Worm (Caenorhabditis elegans): ENCODE measurements around the gene ragc-1.

ragc-1 gene

ce11 chrIV:11650344-11650743 is 45.6 kb upstream of the ragc-1 start:
- TF ChIP-seq lin-40 (tag; optimal IDR thresholded peaks at IDR 0.05) (no peak), F33H1.4 (GFP tag; IDR thresholded peaks at IDR 0.05) (no peak), unc-62 (GFP tag; optimal IDR thresholded peaks at IDR 0.05) (no peak), nfyb-1 (GFP tag; IDR thresholded peaks at IDR 0.05) (0 out of 2 replicates have a peak, but pooled peaks have one; percentile 15)

DNA sequence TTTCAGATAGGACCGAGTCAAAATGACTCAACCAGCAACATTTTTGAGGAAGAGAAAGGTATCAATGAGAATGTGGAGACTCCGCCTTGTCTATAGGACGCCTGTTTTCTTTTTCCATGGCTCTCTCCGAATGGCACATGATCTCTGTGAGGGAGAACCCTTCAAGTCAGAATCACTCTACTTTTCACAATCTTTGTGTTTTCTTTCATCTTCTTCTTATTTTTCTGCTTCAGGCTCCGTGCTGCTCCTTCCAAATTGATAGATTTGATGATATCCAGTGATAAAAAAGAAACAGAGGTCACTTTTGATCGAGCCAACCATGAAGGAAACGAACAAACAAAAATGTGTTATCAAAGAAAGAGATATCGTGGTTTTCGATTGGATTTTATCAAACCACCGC is 44.3 kb upstream of the ragc-1 start, which contains the start of gene ZK809.8:
Gene ZK809.8, minus strand, starts transcription at position 34 of the 400 bp plus-strand sequence.
- TF ChIP-seq K11D2.4 (GFP tag; IDR thresholded peaks at IDR 0.05) = no peak

- TF ChIP-seq egl-18 (GFP tag; IDR thresholded peaks at IDR 0.05) (no peak), dpl-1 (GFP tag; optimal IDR thresholded peaks at IDR 0.05) (no peak)
These were observed 42.2 kb upstream of the ragc-1 start for ce11 chrIV:11646908-11647307.

ce11 chrIV:11645354-11645753 is 40.6 kb upstream of the ragc-1 start:
- TF ChIP-seq zim-3 (tag; optimal IDR thresholded peaks at IDR 0.05) (no peak), lir-1 (GFP tag; conservative IDR thresholded peaks at IDR 0.05) (no peak), athp-1 (tag; optimal IDR thresholded peaks at IDR 0.05) (no peak), hrde-1 (tag; optimal IDR thresholded peaks at IDR 0.05; ENCODE audit: borderline replicate concordance) (no peak), ZK185.1 (tag; optimal IDR thresholded peaks at IDR 0.05; ENCODE audit: poor library complexity, severe bottlenecking) (no peak), ceh-27 (GFP tag; optimal IDR thresholded peaks at IDR 0.05) (no peak), atf-7 (tag; optimal IDR thresholded peaks at IDR 0.05) (no peak), lin-40 (tag; optimal IDR thresholded peaks at IDR 0.05) (no peak), Y67H2A.10 (GFP tag; conservative IDR thresholded peaks at IDR 0.05) (no peak), T07F8.4 (tag; optimal IDR thresholded peaks at IDR 0.05) (no peak), somi-1 (GFP tag; optimal IDR thresholded peaks at IDR 0.05) (no peak), F49E8.2 (tag; optimal IDR thresholded peaks at IDR 0.05; ENCODE audit: insufficient read depth) (no peak), Y95B8A.8 (GFP tag; IDR thresholded peaks at IDR 0.05) (no peak), madf-10 (tag; optimal IDR thresholded peaks at IDR 0.05) (no peak)

DNA sequence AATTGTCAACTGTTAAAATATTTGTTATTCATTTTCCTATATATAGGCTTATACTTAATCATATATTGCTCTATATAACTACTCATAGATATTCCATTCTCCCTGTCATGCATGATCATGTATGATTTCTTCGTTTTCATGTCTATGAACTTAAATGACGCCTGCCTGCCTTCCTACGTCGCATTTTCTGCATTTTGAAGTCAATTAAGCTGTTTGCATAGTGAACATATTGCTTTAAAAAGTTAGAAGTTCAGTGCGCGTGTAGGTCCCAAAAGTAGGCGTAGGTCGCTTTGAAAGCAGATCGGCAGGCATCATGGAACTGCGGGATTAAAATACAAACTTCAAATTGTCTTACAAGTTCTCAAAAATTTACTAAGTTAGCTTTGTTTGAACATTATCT is 40.0 kb upstream of the ragc-1 start:
- TF ChIP-seq F52B5.7 (tag; optimal IDR thresholded peaks at IDR 0.05) = peak; percentile 13
- 0 out of 2 replicates have a peak, but pooled peaks have one; percentile 22 for TF ChIP-seq cebp-1 (GFP tag; IDR thresholded peaks at IDR 0.05)
- TF ChIP-seq cebp-1 (tag; optimal IDR thresholded peaks at IDR 0.05) = peak; percentile 21
- no peak for TF ChIP-seq akir-1 (GFP tag; optimal IDR thresholded peaks at IDR 0.05)
- no peak for TF ChIP-seq F57C9.4 (tag; optimal IDR thresholded peaks at IDR 0.05)
- no peak for TF ChIP-seq hsf-1 (GFP tag; IDR thresholded peaks at IDR 0.05)
- TF ChIP-seq tbx-9 (tag; optimal IDR thresholded peaks at IDR 0.05; ENCODE audit: borderline replicate concordance) = no peak

DNA sequence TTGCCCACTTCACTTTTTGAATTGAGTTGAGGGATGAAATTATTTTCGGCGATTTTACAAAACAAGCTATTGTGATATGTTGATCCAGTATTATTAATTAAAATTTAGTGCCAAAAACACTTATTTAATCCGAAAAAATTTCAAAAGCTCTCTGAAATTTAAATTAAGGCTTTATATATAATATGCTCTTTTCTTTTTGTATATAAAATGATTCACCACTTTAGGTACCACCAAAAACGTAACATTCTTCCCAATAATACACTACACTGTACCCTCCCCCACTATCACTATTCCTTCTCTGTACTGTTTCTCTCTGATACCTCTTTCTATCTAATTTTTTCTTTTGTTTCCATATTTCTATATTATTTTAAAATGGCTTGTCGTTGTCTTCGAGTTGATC is 39.1 kb upstream of the ragc-1 start, which contains the start of gene prx-2:
Gene prx-2, plus strand, starts transcription at position 301 of the 400 bp plus-strand sequence.
- no peak for TF ChIP-seq mel-28 (tag; optimal IDR thresholded peaks at IDR 0.05; ENCODE audit: borderline replicate concordance)

DNA sequence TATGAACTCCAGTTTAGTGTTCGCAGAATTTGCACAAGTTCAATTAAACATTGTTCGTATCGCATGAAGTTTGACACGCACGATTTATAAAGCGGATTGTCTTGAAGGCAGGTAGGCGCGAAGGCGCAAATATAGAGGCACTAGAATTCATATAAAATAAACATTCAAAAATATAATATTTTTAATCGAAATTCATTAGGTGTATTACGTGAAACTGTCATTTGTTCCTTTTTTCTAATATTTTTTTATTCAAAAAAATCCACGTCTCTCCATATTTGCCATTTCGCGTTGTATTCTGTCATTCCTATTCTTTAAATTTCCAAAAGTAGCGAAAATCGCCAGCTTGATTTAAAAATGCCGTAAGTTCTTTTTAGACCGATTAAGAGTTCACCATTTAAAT is 37.1 kb upstream of the ragc-1 start, which contains the start of gene ZK809.1:
Gene ZK809.1, plus strand, starts transcription at position 301 of the 400 bp plus-strand sequence.
- TF ChIP-seq dpff-1 (tag; optimal IDR thresholded peaks at IDR 0.05) = no peak
